Fruit fly (Drosophila melanogaster): Measurements from ENCODE around the gene CG8813.
A peak's percentile ranks its signal among the peaks of the same experiment; 100 is the strongest.

Gene CG8813

dm6 chr2L:2855773-2856615 is 13.5 kb upstream of the CG8813 start, which contains the start of the genes CG3104 and RpS21 (continued):
- peak; percentile 74 for TF ChIP-seq Jarid2 (GFP tag; optimal IDR thresholded peaks at IDR 0.05)
- peak; percentile 28 for TF ChIP-seq btn (GFP tag; optimal IDR thresholded peaks at IDR 0.05)
- peak; percentile 74 for TF ChIP-seq CG10959 (GFP tag; IDR thresholded peaks at IDR 0.05)
- TF ChIP-seq lov (optimal IDR thresholded peaks at IDR 0.05) = no peak
- TF ChIP-seq lov (GFP tag; IDR thresholded peaks at IDR 0.05) = peak; percentile 94
- TF ChIP-seq CG18476 (GFP tag; optimal IDR thresholded peaks at IDR 0.05) = peak; percentile 68
- TF ChIP-seq da (GFP tag; optimal IDR thresholded peaks at IDR 0.05) = peak; percentile 84
- peak; percentile 75 for TF ChIP-seq crc (GFP tag; optimal IDR thresholded peaks at IDR 0.05)
- TF ChIP-seq eve (GFP tag; optimal IDR thresholded peaks at IDR 0.05) = peak in 1 of 2 experiments; percentile 77
- TF ChIP-seq Eip74EF (GFP tag; optimal IDR thresholded peaks at IDR 0.05) = peak in 1 of 2 experiments; percentile 46
- TF ChIP-seq Doc2 (GFP tag; IDR thresholded peaks at IDR 0.05) = no peak; the same call in none of the 2 replicates
- peak; percentile 87 for TF ChIP-seq CG15601 (tag; optimal IDR thresholded peaks at IDR 0.05)
- peak; percentile 59 for TF ChIP-seq CG10979 (tag; optimal IDR thresholded peaks at IDR 0.05)
- peak; percentile 83; the same call in 2 of the 3 replicates for TF ChIP-seq gce (GFP tag; IDR thresholded peaks at IDR 0.05)
- TF ChIP-seq lola (GFP tag; optimal IDR thresholded peaks at IDR 0.05) = peak in 1 of 3 experiments; percentile 71
- TF ChIP-seq mld (GFP tag; IDR thresholded peaks at IDR 0.05; ENCODE audit: partially characterized antibody) = no peak
- peak; percentile 82 for TF ChIP-seq slou (GFP tag; optimal IDR thresholded peaks at IDR 0.05)
- no peak for TF ChIP-seq CG14860 (GFP tag; IDR thresholded peaks at IDR 0.05; ENCODE audit: partially characterized antibody)
- peak; percentile 85 for TF ChIP-seq CG30431 (GFP tag; optimal IDR thresholded peaks at IDR 0.05)
- TF ChIP-seq CG14667 (GFP tag; IDR thresholded peaks at IDR 0.05) = peak; percentile 86
- TF ChIP-seq dmrt99B (tag; optimal IDR thresholded peaks at IDR 0.05) = peak; percentile 72
- TF ChIP-seq fru (optimal IDR thresholded peaks at IDR 0.05) = no peak
- TF ChIP-seq CG31388 (GFP tag; optimal IDR thresholded peaks at IDR 0.05) = peak; percentile 74
- TF ChIP-seq CG32767 (GFP tag; IDR thresholded peaks at IDR 0.05) = peak; percentile 63; the same call in 1 of the 2 replicates
- peak; percentile 75 for TF ChIP-seq nau (GFP tag; optimal IDR thresholded peaks at IDR 0.05)
- peak; percentile 92 for TF ChIP-seq Xbp1 (GFP tag; optimal IDR thresholded peaks at IDR 0.05)
- peak; percentile 82 for TF ChIP-seq CG1647 (GFP tag; optimal IDR thresholded peaks at IDR 0.05)
- TF ChIP-seq HHEX (GFP tag; optimal IDR thresholded peaks at IDR 0.05) = peak; percentile 93
- no peak for TF ChIP-seq GATAe (GFP tag; conservative IDR thresholded peaks at IDR 0.05)
- peak; percentile 71 for TF ChIP-seq pb (GFP tag; optimal IDR thresholded peaks at IDR 0.05)
- TF ChIP-seq pita (GFP tag; optimal IDR thresholded peaks at IDR 0.05) = no peak
- no peak for TF ChIP-seq Hr39 (optimal IDR thresholded peaks at IDR 0.05)
- peak; percentile 95 for TF ChIP-seq otp (GFP tag; IDR thresholded peaks at IDR 0.05)
- TF ChIP-seq CG9609 (GFP tag; optimal IDR thresholded peaks at IDR 0.05) = peak; percentile 73
- peak; percentile 83 for TF ChIP-seq CG16863 (GFP tag; optimal IDR thresholded peaks at IDR 0.05)
- peak; percentile 61 for TF ChIP-seq CG6683 (GFP tag; optimal IDR thresholded peaks at IDR 0.05)
- peak; percentile 82 for TF ChIP-seq E2f1 (GFP tag; IDR thresholded peaks at IDR 0.05)
- no peak for TF ChIP-seq Dip2 (GFP tag; IDR thresholded peaks at IDR 0.05)
- TF ChIP-seq CG10366 (GFP tag; IDR thresholded peaks at IDR 0.05) = peak; percentile 88
- TF ChIP-seq CG11398 (GFP tag; optimal IDR thresholded peaks at IDR 0.05) = peak; percentile 73
- TF ChIP-seq amos (GFP tag; IDR thresholded peaks at IDR 0.05; ENCODE audit: partially characterized antibody) = peak; percentile 17; the same call in 1 of the 2 replicates
- peak; percentile 66 for TF ChIP-seq dimm (GFP tag; IDR thresholded peaks at IDR 0.05)
- TF ChIP-seq CG7372 (GFP tag; IDR thresholded peaks at IDR 0.05) = peak; percentile 88
- peak; percentile 68 for TF ChIP-seq CG7928 (GFP tag; optimal IDR thresholded peaks at IDR 0.05)
- TF ChIP-seq Gsc (GFP tag; IDR thresholded peaks at IDR 0.05) = no peak
- TF ChIP-seq Hr78 (GFP tag; optimal IDR thresholded peaks at IDR 0.05) = no peak
- peak; percentile 64 for TF ChIP-seq NC2α (GFP tag; optimal IDR thresholded peaks at IDR 0.05)
- TF ChIP-seq CG10267 (tag; optimal IDR thresholded peaks at IDR 0.05) = peak; percentile 81
- TF ChIP-seq jumu (GFP tag; optimal IDR thresholded peaks at IDR 0.05) = peak; percentile 73
